Worm (Caenorhabditis elegans) whole organism, L2 larva: ENCODE measurements around the gene clec-239.

Source experiments
- C34F6.9 ChIP-seq: fragments of 150-350 bp; optimal IDR thresholded peaks from 2 replicates; lab custom pipeline; 2014; ENCODE audit warnings: missing biosample characterization, missing genetic modification characterization
- R02D3.7 ChIP-seq: fragments of 150-350 bp; optimal IDR thresholded peaks from 2 replicates; lab custom pipeline; 2014; ENCODE audit warnings: missing biosample characterization, missing genetic modification characterization
- Y55F3AM.14 ChIP-seq: fragments of 200-800 bp; sonication (Bioruptor generic); optimal IDR thresholded peaks from 2 replicates; lab custom pipeline; 2018; ENCODE audit warnings: mild to moderate bottlenecking, missing genetic modification characterization, missing compliant biosample characterization
- alr-1 ChIP-seq: fragments of 150-350 bp; optimal IDR thresholded peaks from 2 replicates; lab custom pipeline; 2014; ENCODE audit warnings: missing biosample characterization, missing genetic modification characterization
- aly-2 ChIP-seq: fragments of 150-350 bp; optimal IDR thresholded peaks from 2 replicates; lab custom pipeline; 2014; ENCODE audit warnings: missing biosample characterization, missing genetic modification characterization
- ceh-16 ChIP-seq: fragments of 150-350 bp; optimal IDR thresholded peaks from 2 replicates; lab custom pipeline; 2014; ENCODE audit warnings: missing biosample characterization, missing genetic modification characterization
- ceh-82 ChIP-seq: fragments of 150-350 bp; optimal IDR thresholded peaks from 2 replicates; lab custom pipeline; 2014; ENCODE audit warnings: missing biosample characterization, missing genetic modification characterization
- crh-2 ChIP-seq: sonication (generic microtip); optimal IDR thresholded peaks from 2 replicates; lab custom pipeline; 2017; ENCODE audit warnings: missing biosample characterization, missing genetic modification characterization
- dmd-4 ChIP-seq: sonication (generic microtip); optimal IDR thresholded peaks from 2 replicates; lab custom pipeline; 2017; ENCODE audit warnings: missing biosample characterization, missing genetic modification characterization
- egl-27 ChIP-seq: sonication (generic microtip); optimal IDR thresholded peaks from 3 replicates; lab custom pipeline; 2017; ENCODE audit warnings: missing biosample characterization, missing genetic modification reagents, missing genetic modification characterization
- elt-1 ChIP-seq: fragments of 150-350 bp; optimal IDR thresholded peaks from 2 replicates; lab custom pipeline; 2014; ENCODE audit warnings: missing biosample characterization, missing genetic modification characterization
- elt-3 ChIP-seq: sonication (generic microtip); optimal IDR thresholded peaks from 2 replicates; lab custom pipeline; 2017; ENCODE audit warnings: missing biosample characterization, missing genetic modification characterization
- fos-1 ChIP-seq: fragments of 150-350 bp; optimal IDR thresholded peaks from 2 replicates; lab custom pipeline; 2014; ENCODE audit warnings: missing biosample characterization, missing genetic modification characterization
- gmeb-1 ChIP-seq: fragments of 150-350 bp; optimal IDR thresholded peaks from 2 replicates; lab custom pipeline; 2014; ENCODE audit warnings: missing biosample characterization, missing genetic modification characterization
- lin-39 ChIP-seq: fragments of 150-350 bp; optimal IDR thresholded peaks from 2 replicates; lab custom pipeline; 2014; ENCODE audit warnings: missing biosample characterization, missing genetic modification reagents, missing genetic modification characterization
- mab-5 ChIP-seq: fragments of 150-350 bp; optimal IDR thresholded peaks from 2 replicates; lab custom pipeline; 2014; ENCODE audit warnings: missing biosample characterization, missing genetic modification characterization
- mbf-1 ChIP-seq: sonication (generic microtip); optimal IDR thresholded peaks from 2 replicates; lab custom pipeline; 2017; ENCODE audit warnings: missing biosample characterization, missing genetic modification characterization
- mdl-1 ChIP-seq, 2 experiments: fragments of 150-350 bp in 1 of 2; sonication (generic microtip) in 1 of 2; optimal IDR thresholded peaks; 2 replicates each; lab custom pipeline; 2017; ENCODE audit warnings: missing biosample characterization in 2 of 2, missing genetic modification characterization in 2 of 2
- nhr-11 ChIP-seq: fragments of 150-350 bp; optimal IDR thresholded peaks from 2 replicates; lab custom pipeline; 2014; ENCODE audit warnings: missing biosample characterization, missing genetic modification characterization
- nhr-12 ChIP-seq: fragments of 150-350 bp; optimal IDR thresholded peaks from 2 replicates; lab custom pipeline; 2014; ENCODE audit warnings: missing biosample characterization, missing genetic modification characterization
- nhr-129 ChIP-seq: fragments of 150-350 bp; optimal IDR thresholded peaks from 2 replicates; lab custom pipeline; 2014; ENCODE audit warnings: missing biosample characterization, missing genetic modification characterization
- nhr-23 ChIP-seq: fragments of 150-350 bp; optimal IDR thresholded peaks from 2 replicates; lab custom pipeline; 2014; ENCODE audit warnings: missing biosample characterization, missing genetic modification reagents, missing genetic modification characterization
- nhr-237 ChIP-seq: fragments of 150-350 bp; optimal IDR thresholded peaks from 2 replicates; lab custom pipeline; 2014; ENCODE audit warnings: missing biosample characterization, missing genetic modification characterization
- nhr-6 ChIP-seq: fragments of 150-350 bp; optimal IDR thresholded peaks from 2 replicates; lab custom pipeline; 2014; ENCODE audit warnings: missing biosample characterization, missing genetic modification characterization
- nhr-77 ChIP-seq: fragments of 150-350 bp; optimal IDR thresholded peaks from 2 replicates; lab custom pipeline; 2014; ENCODE audit warnings: missing biosample characterization, missing genetic modification characterization
- peb-1 ChIP-seq: fragments of 150-350 bp; optimal IDR thresholded peaks from 2 replicates; lab custom pipeline; 2014; ENCODE audit warnings: missing biosample characterization, missing genetic modification characterization
- skn-1 ChIP-seq: sonication (generic microtip); optimal IDR thresholded peaks from 2 replicates; lab custom pipeline; 2017; ENCODE audit warnings: missing biosample characterization, missing genetic modification characterization
- sma-3 ChIP-seq: sonication (generic microtip); optimal IDR thresholded peaks from 2 replicates; lab custom pipeline; 2016; ENCODE audit warnings: missing genetic modification reagents, missing genetic modification characterization, missing compliant biosample characterization
- sma-9 ChIP-seq, 2 experiments: fragments of 150-350 bp in 1 of 2; sonication (generic microtip) in 1 of 2; optimal IDR thresholded peaks; 2 replicates each; lab custom pipeline; 2014 to 2016; ENCODE audit warnings: missing genetic modification characterization in 2 of 2, mild to moderate bottlenecking in 1 of 2, missing biosample characterization in 1 of 2, missing compliant biosample characterization in 1 of 2, missing genetic modification reagents in 1 of 2, moderate library complexity in 1 of 2
- snpc-4 ChIP-seq: fragments of 150-350 bp; optimal IDR thresholded peaks from 2 replicates; lab custom pipeline; 2014; ENCODE audit warnings: missing biosample characterization, missing genetic modification characterization
- unc-39 ChIP-seq: fragments of 150-350 bp; optimal IDR thresholded peaks from 2 replicates; lab custom pipeline; 2014; ENCODE audit warnings: missing biosample characterization, missing genetic modification characterization
- unc-55 ChIP-seq: fragments of 150-350 bp; sonication (generic microtip); optimal IDR thresholded peaks from 3 replicates; lab custom pipeline; 2014; ENCODE audit warnings: missing biosample characterization, missing genetic modification reagents, missing genetic modification characterization
- zag-1 ChIP-seq: fragments of 150-350 bp; optimal IDR thresholded peaks from 2 replicates; lab custom pipeline; 2014; ENCODE audit warnings: missing biosample characterization, missing genetic modification characterization
- ztf-11 ChIP-seq: sonication (generic microtip); optimal IDR thresholded peaks from 2 replicates; lab custom pipeline; 2017; ENCODE audit warnings: missing biosample characterization, missing genetic modification characterization
- ztf-4 ChIP-seq: fragments of 150-350 bp; optimal IDR thresholded peaks from 2 replicates; lab custom pipeline; 2014; ENCODE audit warnings: missing biosample characterization, missing genetic modification characterization

clec-239 gene

DNA sequence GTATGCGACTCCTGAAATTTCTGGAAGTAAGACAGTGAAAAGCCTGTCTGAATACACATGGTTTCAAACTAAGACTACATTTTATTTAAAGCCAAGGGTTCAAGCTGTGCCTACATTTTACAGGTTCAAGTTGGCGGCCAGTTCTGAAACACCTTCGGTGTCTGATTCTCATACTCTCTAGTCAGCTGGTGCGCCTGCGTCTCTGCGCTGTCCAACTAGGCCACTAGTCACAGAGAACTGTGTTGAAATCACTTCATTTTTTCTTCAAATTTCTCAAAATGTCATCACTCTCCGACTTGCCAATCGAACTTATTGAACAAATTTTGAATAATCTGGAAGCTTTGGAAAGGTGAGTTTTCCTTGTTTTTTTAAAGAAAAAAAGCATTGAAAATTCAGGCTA is 10.3 kb downstream of the clec-239 start, which contains the start of gene fbxa-90:
fbxa-90 (plus strand) TSS at position 179 of the 400 bp plus-strand sequence.
- TF ChIP-seq nhr-129 (tag; lab: Kevin White, UChicago) = peak; percentile 22
- TF ChIP-seq Y55F3AM.14 (GFP tag; lab: Kevin White, UChicago) = no peak

DNA sequence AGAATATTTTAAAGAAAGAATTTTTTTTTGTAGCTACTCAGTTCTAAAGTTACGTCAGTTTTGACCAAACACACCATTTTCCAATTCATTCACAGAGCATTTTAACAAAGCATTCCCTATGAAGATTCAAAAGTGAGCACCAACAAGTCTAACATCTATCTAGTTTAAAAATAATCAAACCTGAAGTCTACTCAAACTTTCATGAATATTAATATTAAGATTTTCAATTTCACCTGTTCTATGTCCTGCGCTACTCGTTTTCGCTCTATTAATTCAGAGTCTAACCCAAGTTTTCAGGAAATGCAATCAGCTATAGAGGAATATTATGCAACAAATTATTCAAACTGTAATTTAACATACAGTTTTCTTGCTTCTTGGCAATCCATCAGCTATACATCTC is 15.8 kb downstream of the clec-239 start, which contains the start of gene srh-119:
srh-119 (plus strand) TSS at position 301 of the 400 bp plus-strand sequence.
- TF ChIP-seq sma-3 (GFP tag; lab: Kevin White, UChicago) (no peak), fos-1 (tag; lab: Kevin White, UChicago) (no peak), ceh-16 (tag; lab: Kevin White, UChicago) (no peak), unc-39 (tag; lab: Kevin White, UChicago) (no peak), zag-1 (tag; lab: Kevin White, UChicago) (no peak), unc-55 (GFP tag; lab: Kevin White, UChicago) (no peak), nhr-6 (tag; lab: Kevin White, UChicago) (no peak), aly-2 (tag; lab: Kevin White, UChicago) (no peak), ztf-11 (tag; lab: Kevin White, UChicago) (no peak), nhr-237 (tag; lab: Kevin White, UChicago) (no peak), Y55F3AM.14 (GFP tag; lab: Kevin White, UChicago) (no peak), lin-39 (tag; lab: Kevin White, UChicago) (no peak), nhr-11 (tag; lab: Kevin White, UChicago) (no peak), egl-27 (tag; lab: Kevin White, UChicago) (no peak), C34F6.9 (tag; lab: Kevin White, UChicago) (no peak), sma-9 (GFP tag; optimal IDR thresholded peaks at IDR 0.05; lab: Kevin White, UChicago) (no peak), sma-9 (tag; optimal IDR thresholded peaks at IDR 0.05; lab: Kevin White, UChicago) (no peak), nhr-23 (tag; lab: Kevin White, UChicago) (no peak)

DNA sequence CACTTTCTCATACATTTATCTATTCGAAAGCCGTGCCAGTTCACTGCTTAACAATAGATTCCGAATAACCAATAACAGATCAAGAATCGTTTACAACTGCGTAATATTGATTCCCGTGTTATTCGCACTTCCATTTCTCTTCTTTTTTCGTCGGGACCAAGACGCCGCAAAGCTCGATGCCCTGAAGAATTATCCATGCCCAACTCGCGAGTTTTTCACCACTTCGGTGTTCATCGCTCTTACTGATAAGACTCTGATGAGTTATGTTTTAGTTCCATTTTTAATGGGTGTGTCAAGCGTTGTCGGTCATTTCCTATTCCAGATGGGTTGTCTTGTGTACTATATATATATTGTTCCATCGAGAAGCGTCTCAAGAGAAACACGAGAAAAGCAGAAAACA is 17.0 kb downstream of the clec-239 start:
- TF ChIP-seq ceh-82 (tag; lab: Kevin White, UChicago) (no peak), ztf-4 (tag; lab: Kevin White, UChicago) (no peak), zag-1 (tag; lab: Kevin White, UChicago) (no peak), mdl-1 (tag; optimal IDR thresholded peaks at IDR 0.05; lab: Kevin White, UChicago) (no peak), alr-1 (tag; lab: Kevin White, UChicago) (no peak), mab-5 (tag; lab: Kevin White, UChicago) (no peak), R02D3.7 (tag; lab: Kevin White, UChicago) (no peak), skn-1 (tag; lab: Kevin White, UChicago) (no peak), mbf-1 (no peak), sma-9 (GFP tag; optimal IDR thresholded peaks at IDR 0.05; lab: Kevin White, UChicago) (no peak), sma-9 (tag; optimal IDR thresholded peaks at IDR 0.05; lab: Kevin White, UChicago) (no peak), dmd-4 (tag; lab: Kevin White, UChicago) (no peak)

- TF ChIP-seq snpc-4 (tag; lab: Kevin White, UChicago) (no peak), ceh-82 (tag; lab: Kevin White, UChicago) (no peak), elt-1 (tag; lab: Kevin White, UChicago) (no peak), peb-1 (tag; lab: Kevin White, UChicago) (no peak), Y55F3AM.14 (GFP tag; lab: Kevin White, UChicago) (no peak), nhr-129 (tag; lab: Kevin White, UChicago) (no peak), mab-5 (tag; lab: Kevin White, UChicago) (no peak), R02D3.7 (tag; lab: Kevin White, UChicago) (no peak), gmeb-1 (tag; lab: Kevin White, UChicago) (no peak), unc-39 (tag; lab: Kevin White, UChicago) (no peak), nhr-77 (no peak), elt-3 (tag; lab: Kevin White, UChicago) (no peak), mdl-1 (tag; optimal IDR thresholded peaks at IDR 0.05; lab: Kevin White, UChicago) (no peak)
These were observed 18.6 kb downstream of the clec-239 start, which contains the start of gene srx-54 for ce11 chrV:16974919-16975318. srx-54 (plus strand) TSS chrV:16975219.

ce11 chrV:16980368-16980767 is 24.0 kb downstream of the clec-239 start, which contains the start of gene srz-54:
srz-54 (plus strand) TSS chrV:16980668.
- TF ChIP-seq sma-3 (GFP tag; lab: Kevin White, UChicago) (no peak), elt-1 (tag; lab: Kevin White, UChicago) (no peak), unc-55 (GFP tag; lab: Kevin White, UChicago) (no peak), egl-27 (tag; lab: Kevin White, UChicago) (no peak), mab-5 (tag; lab: Kevin White, UChicago) (no peak), nhr-12 (tag; lab: Kevin White, UChicago) (no peak), dmd-4 (tag; lab: Kevin White, UChicago) (no peak), mdl-1 (tag; optimal IDR thresholded peaks at IDR 0.05; lab: Kevin White, UChicago) (no peak), crh-2 (tag; lab: Kevin White, UChicago) (no peak), fos-1 (tag; lab: Kevin White, UChicago) (no peak), skn-1 (tag; lab: Kevin White, UChicago) (no peak)
